Worm (Caenorhabditis elegans) whole organism, mixed stage, embryonic: Measurements from ENCODE around the gene ugt-1.

Experiments
- elt-1 ChIP-seq: sonication (generic microtip); optimal IDR thresholded peaks from 2 replicates; lab custom pipeline; 2017; ENCODE audit warnings: missing genetic modification characterization, mild to moderate bottlenecking, missing compliant biosample characterization, antibody characterized with exemption, moderate library complexity, borderline replicate concordance; ENCODE audit not compliant: insufficient read depth
- elt-3 ChIP-seq: fragments of 150-350 bp; optimal IDR thresholded peaks from 2 replicates; lab custom pipeline; 2014; ENCODE audit warnings: missing biosample characterization, missing genetic modification characterization
- hlh-1 ChIP-seq: fragments of 150-350 bp; optimal IDR thresholded peaks from 2 replicates; lab custom pipeline; 2014; ENCODE audit warnings: missing biosample characterization, missing genetic modification reagents, missing genetic modification characterization
- lsy-2 ChIP-seq: fragments of 150-350 bp; optimal IDR thresholded peaks from 2 replicates; lab custom pipeline; 2014; ENCODE audit warnings: missing biosample characterization, missing genetic modification characterization
- mab-5 ChIP-seq: fragments of 150-350 bp; optimal IDR thresholded peaks from 2 replicates; lab custom pipeline; 2014; ENCODE audit warnings: missing biosample characterization, missing genetic modification characterization
- nhr-237 ChIP-seq: fragments of 150-350 bp; optimal IDR thresholded peaks from 2 replicates; lab custom pipeline; 2014; ENCODE audit warnings: missing biosample characterization, missing genetic modification characterization
- pha-4 ChIP-seq: fragments of 150-350 bp; optimal IDR thresholded peaks from 2 replicates; lab custom pipeline; 2018; ENCODE audit warnings: missing biosample characterization, missing genetic modification reagents, missing genetic modification characterization
- sem-2 ChIP-seq: fragments of 200-800 bp; sonication (Bioruptor generic); optimal IDR thresholded peaks from 2 replicates; lab custom pipeline; 2018; ENCODE audit warnings: mild to moderate bottlenecking, missing genetic modification characterization, missing compliant biosample characterization
- snpc-4 ChIP-seq: fragments of 150-350 bp; optimal IDR thresholded peaks from 2 replicates; lab custom pipeline; 2014; ENCODE audit warnings: missing biosample characterization, missing genetic modification characterization
- sptf-1 ChIP-seq: sonication (generic microtip); optimal IDR thresholded peaks from 2 replicates; lab custom pipeline; 2017; ENCODE audit warnings: mild to moderate bottlenecking, missing genetic modification characterization, moderate library complexity, missing compliant biosample characterization
- tbx-8 ChIP-seq: fragments of 200-800 bp; sonication (Bioruptor generic); optimal IDR thresholded peaks from 2 replicates; lab custom pipeline; 2018; ENCODE audit warnings: mild to moderate bottlenecking, missing genetic modification characterization, moderate library complexity, missing compliant biosample characterization
- unc-39 ChIP-seq: fragments of 150-350 bp; optimal IDR thresholded peaks from 2 replicates; lab custom pipeline; 2014; ENCODE audit warnings: missing biosample characterization, missing genetic modification characterization
- unc-62 ChIP-seq: fragments of 150-350 bp; optimal IDR thresholded peaks from 2 replicates; lab custom pipeline; 2014; ENCODE audit warnings: missing biosample characterization, missing genetic modification reagents, missing genetic modification characterization

DNA sequence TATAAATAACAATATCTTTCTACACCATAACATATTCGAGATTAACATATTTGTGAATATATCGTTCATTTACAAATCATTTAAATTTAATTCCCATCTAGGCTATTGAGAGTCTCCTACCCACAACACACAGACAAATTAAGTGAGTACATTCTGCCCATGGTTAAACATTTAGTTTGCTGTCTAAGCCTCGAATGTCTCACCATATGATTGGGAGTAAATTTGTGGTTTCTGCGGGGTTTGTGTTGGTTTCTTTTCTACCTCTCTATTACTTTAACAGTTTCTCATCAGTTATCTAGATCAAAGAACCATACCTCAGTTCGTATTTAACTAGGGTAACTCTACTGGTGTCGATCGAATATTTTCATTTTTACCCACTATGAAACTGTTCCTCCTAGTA is 3.0 kb downstream of the ugt-1 start, which contains the start of gene ugt-2:
- TF ChIP-seq elt-1 (no peak), nhr-237 (tag; lab: Kevin White, UChicago) (no peak), sem-2 (GFP tag; lab: Kevin White, UChicago) (no peak), tbx-8 (no peak), unc-62 (GFP tag; lab: Kevin White, UChicago) (no peak), mab-5 (tag; lab: Kevin White, UChicago) (no peak), hlh-1 (tag; lab: Kevin White, UChicago) (no peak), pha-4 (no peak), elt-3 (no peak), sptf-1 (no peak), snpc-4 (tag; lab: Kevin White, UChicago) (no peak), unc-39 (no peak), lsy-2 (tag; lab: Kevin White, UChicago) (no peak)
